Fruit fly (Drosophila melanogaster) whole organism, pupa: ENCODE results near the gene PGAP5.

Source experiments
- CG12605 ChIP-seq: fragments of 200-800 bp; sonication (Bioruptor generic); IDR thresholded peaks from 2 replicates; pipeline ENCODE4 v1.3.6; 2022; ENCODE audit warnings: missing biosample characterization, missing genetic modification characterization
- CG13204 ChIP-seq: fragments of 200-800 bp; sonication (Bioruptor generic); optimal IDR thresholded peaks from 2 replicates; lab custom pipeline; 2018; ENCODE audit warnings: missing biosample characterization, mild to moderate bottlenecking, missing genetic modification characterization, moderate library complexity
- CG32121 ChIP-seq: fragments of 200-800 bp; sonication (Bioruptor generic); IDR thresholded peaks from 2 replicates; pipeline ENCODE4 v1.3.6; 2022; ENCODE audit warnings: missing biosample characterization, missing genetic modification characterization
- CG34367 ChIP-seq: fragments of 200-800 bp; sonication (Bioruptor generic); optimal IDR thresholded peaks from 2 replicates; lab custom pipeline; 2018; ENCODE audit warnings: missing biosample characterization, mild to moderate bottlenecking, missing genetic modification characterization
- CG4496 ChIP-seq: fragments of 200-800 bp; sonication (Bioruptor generic); IDR thresholded peaks from 3 replicates; pipeline ENCODE4 v1.3.6; 2022; ENCODE audit warnings: missing biosample characterization, missing genetic modification characterization
- CG8159 ChIP-seq: fragments of 200-800 bp; sonication (Bioruptor generic); optimal IDR thresholded peaks from 3 replicates; lab custom pipeline; 2018; ENCODE audit warnings: missing biosample characterization, mild to moderate bottlenecking, missing genetic modification characterization, moderate library complexity
- EcR ChIP-seq: fragments of 200-800 bp; sonication (Bioruptor generic); optimal IDR thresholded peaks from 3 replicates; lab custom pipeline; 2019; ENCODE audit warnings: missing biosample characterization, missing genetic modification characterization, mild to moderate bottlenecking, moderate library complexity, missing genetic modification reagents
- Pif1B ChIP-seq: fragments of 200-800 bp; sonication (Bioruptor generic); optimal IDR thresholded peaks from 3 replicates; lab custom pipeline; 2016; ENCODE audit warnings: missing biosample characterization, missing genetic modification characterization
- fd96Ca ChIP-seq: fragments of 200-800 bp; sonication (Bioruptor generic); IDR thresholded peaks from 3 replicates; pipeline ENCODE4 v1.3.6; 2022; ENCODE audit warnings: missing biosample characterization, missing genetic modification characterization

DNA sequence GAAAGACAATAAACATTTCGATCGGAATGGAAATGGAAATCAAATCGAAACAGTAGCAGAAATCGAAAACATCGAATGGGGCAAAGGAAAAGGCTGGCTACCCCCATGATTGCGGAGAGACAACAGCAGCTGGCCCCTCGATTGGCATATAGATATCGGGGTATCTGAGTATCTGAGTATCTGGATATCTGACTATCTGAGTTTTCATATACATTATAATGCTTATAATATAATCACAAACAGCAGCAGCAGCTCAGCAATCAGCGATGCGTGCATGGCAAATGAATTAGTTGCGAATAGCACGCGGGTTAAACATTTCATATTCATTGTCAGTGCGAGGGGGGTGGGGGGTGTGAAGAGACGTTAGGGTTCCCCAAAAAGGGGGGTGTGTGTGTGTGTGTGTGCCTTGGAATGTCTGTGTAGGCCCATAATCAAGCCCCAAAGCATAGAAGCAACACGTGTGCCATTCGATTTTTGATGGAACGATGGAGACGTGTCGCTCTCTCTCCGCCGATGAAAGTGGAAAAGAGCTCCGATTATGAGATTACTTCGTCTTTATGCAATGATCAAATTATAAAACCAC lies 28.0 kb upstream of the PGAP5 start:
- TF ChIP-seq fd96Ca (GFP tag; lab: Robert Waterston, UW) (no peak), CG34367 (tag; lab: Kevin White, UChicago) (no peak), Pif1B (GFP tag; lab: Kevin White, UChicago) (no peak), CG8159 (tag; lab: Kevin White, UChicago) (no peak), EcR (no peak), CG12605 (GFP tag; lab: Robert Waterston, UW) (no peak), CG4496 (GFP tag; lab: Robert Waterston, UW) (no peak), CG13204 (GFP tag; lab: Kevin White, UChicago) (no peak), CG32121 (GFP tag; lab: Robert Waterston, UW) (no peak)
